Worm (Caenorhabditis elegans): ENCODE results near the gene T23G4.2.

ce11 chrIV:13721000-13721399, 31.6 kb upstream of the T23G4.2 start:
- TF ChIP-seq dao-5 (tag; optimal IDR thresholded peaks at IDR 0.05) (no peak), him-1 (tag; optimal IDR thresholded peaks at IDR 0.05) (no peak), W03F9.2 (tag; optimal IDR thresholded peaks at IDR 0.05) (no peak)

Measured in whole organism, L4/young adult.